Fruit fly (Drosophila melanogaster) whole organism, adult: Measurements from ENCODE around the gene CG13318.
A peak's percentile ranks its signal among the peaks of the same experiment; 100 is the strongest.

ENCODE experiments used
- CG11617 ChIP-seq: fragments of 200-800 bp; sonication (Bioruptor generic); optimal IDR thresholded peaks from 2 replicates; lab custom pipeline; 2017; ENCODE audit warnings: mild to moderate bottlenecking, missing biosample characterization, missing genetic modification reagents, missing genetic modification characterization
- CG12768 ChIP-seq: fragments of 200-800 bp; sonication (Bioruptor generic); optimal IDR thresholded peaks from 2 replicates; lab custom pipeline; 2017; ENCODE audit warnings: missing biosample characterization, missing genetic modification characterization, mild to moderate bottlenecking, moderate library complexity, missing genetic modification reagents
- CG14711 ChIP-seq: fragments of 200-800 bp; sonication (Bioruptor generic); optimal IDR thresholded peaks from 2 replicates; lab custom pipeline; 2018; ENCODE audit warnings: missing biosample characterization, mild to moderate bottlenecking, missing genetic modification characterization, moderate library complexity
- CG1620 ChIP-seq: fragments of 200-800 bp; sonication (Bioruptor generic); optimal IDR thresholded peaks from 2 replicates; lab custom pipeline; 2016; ENCODE audit warnings: missing biosample characterization, missing genetic modification characterization
- CG33017 ChIP-seq: fragments of 200-800 bp; sonication (Bioruptor generic); optimal IDR thresholded peaks from 2 replicates; lab custom pipeline; 2018; ENCODE audit warnings: missing biosample characterization, mild to moderate bottlenecking, missing genetic modification characterization, moderate library complexity
- CG5204 ChIP-seq: fragments of 200-800 bp; sonication (Bioruptor generic); optimal IDR thresholded peaks from 2 replicates; lab custom pipeline; 2016; ENCODE audit warnings: missing biosample characterization, missing genetic modification characterization
- CG7045 ChIP-seq: fragments of 200-800 bp; sonication (Bioruptor generic); optimal IDR thresholded peaks from 2 replicates; lab custom pipeline; 2017; ENCODE audit warnings: missing biosample characterization, mild to moderate bottlenecking, missing genetic modification characterization
- CG7101 ChIP-seq: fragments of 200-800 bp; sonication (Bioruptor generic); optimal IDR thresholded peaks from 2 replicates; lab custom pipeline; 2018; ENCODE audit warnings: missing biosample characterization, mild to moderate bottlenecking, missing genetic modification characterization, moderate library complexity
- Clk ChIP-seq: fragments of 200-800 bp; sonication (Bioruptor generic); optimal IDR thresholded peaks from 2 replicates; lab custom pipeline; 2017; ENCODE audit warnings: missing biosample characterization, missing genetic modification characterization
- Crg-1 ChIP-seq: fragments of 200-800 bp; sonication (Bioruptor generic); optimal IDR thresholded peaks from 2 replicates; lab custom pipeline; 2016; ENCODE audit warnings: missing biosample characterization, missing genetic modification characterization
- Hr96 ChIP-seq: fragments of 200-800 bp; sonication (Bioruptor generic); optimal IDR thresholded peaks from 2 replicates; lab custom pipeline; 2016; ENCODE audit warnings: missing biosample characterization, missing genetic modification characterization
- Mnt ChIP-seq: fragments of 200-800 bp; sonication (Bioruptor generic); optimal IDR thresholded peaks from 2 replicates; lab custom pipeline; 2016; ENCODE audit warnings: missing biosample characterization, mild to moderate bottlenecking, missing genetic modification characterization
- bab1 ChIP-seq: fragments of 200-800 bp; sonication (Bioruptor generic); optimal IDR thresholded peaks from 3 replicates; lab custom pipeline; 2019; ENCODE audit warnings: missing biosample characterization, mild to moderate bottlenecking, missing genetic modification characterization, moderate library complexity
- cic ChIP-seq: fragments of 200-800 bp; sonication (Bioruptor generic); optimal IDR thresholded peaks from 2 replicates; lab custom pipeline; 2017; ENCODE audit warnings: missing biosample characterization, mild to moderate bottlenecking, missing genetic modification characterization, moderate library complexity
- cnc ChIP-seq, 2 experiments: fragments of >200 bp; optimal IDR thresholded peaks; 2 replicates each; lab custom pipeline; 2017
- kay ChIP-seq: fragments of 200-800 bp; sonication (Bioruptor generic); peaks from one replicate; lab custom pipeline; 2016; ENCODE audit warnings: missing biosample characterization, missing genetic modification characterization, borderline replicate concordance
- ovo ChIP-seq: fragments of 200-800 bp; sonication (Bioruptor generic); optimal IDR thresholded peaks from 2 replicates; lab custom pipeline; 2016; ENCODE audit warnings: missing biosample characterization, missing genetic modification characterization
- pad ChIP-seq: fragments of 200-800 bp; sonication (Bioruptor generic); optimal IDR thresholded peaks from 3 replicates; lab custom pipeline; 2017; ENCODE audit warnings: missing biosample characterization, missing genetic modification characterization, mild to moderate bottlenecking, moderate library complexity, missing genetic modification reagents
- tj ChIP-seq: fragments of 200-800 bp; sonication (Bioruptor generic); optimal IDR thresholded peaks from 3 replicates; lab custom pipeline; 2017; ENCODE audit warnings: missing biosample characterization, mild to moderate bottlenecking, missing genetic modification characterization, moderate library complexity
- toe ChIP-seq: fragments of 200-800 bp; sonication (Bioruptor generic); optimal IDR thresholded peaks from 2 replicates; lab custom pipeline; 2016; ENCODE audit warnings: missing biosample characterization, missing genetic modification characterization

The CG13318 gene

DNA sequence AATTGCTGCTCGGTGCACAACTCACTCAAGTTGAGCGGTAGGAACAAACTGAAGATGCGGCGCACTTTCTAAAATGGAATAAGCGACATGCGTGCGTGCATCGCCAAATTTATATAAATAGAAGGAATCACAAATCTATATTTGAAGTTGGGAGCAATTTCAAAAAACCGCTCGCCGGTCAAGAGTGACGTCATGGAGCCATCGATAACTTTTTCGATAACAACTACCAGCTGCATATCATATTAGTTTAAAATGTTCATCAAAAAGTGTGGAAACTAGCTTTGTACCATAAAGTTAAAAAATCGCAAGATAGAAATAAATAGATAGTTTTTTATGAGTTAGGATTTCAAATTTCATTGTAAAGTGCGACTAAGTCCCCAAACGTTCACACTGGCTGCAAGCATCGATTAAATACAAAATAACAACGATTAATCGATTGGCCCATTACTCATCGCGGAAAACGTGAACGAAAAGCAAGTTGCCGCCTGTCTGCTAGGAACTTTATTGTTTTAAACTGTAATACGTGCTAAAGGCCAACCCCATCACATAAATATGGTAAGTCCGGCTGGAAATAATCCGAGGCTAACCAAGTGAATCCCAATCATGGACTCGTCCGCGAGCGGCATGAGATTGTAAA is 28.8 kb upstream of the CG13318 start, which contains the start of the genes Pif1A, Pif1B and CCT7:
Gene Pif1A (minus strand): TSS at position 51 of the 637 bp plus-strand sequence.
Gene Pif1B (minus strand): TSS at position 51 of the 637 bp plus-strand sequence.
Gene CCT7 (plus strand): TSS at position 439 of the 637 bp plus-strand sequence.
- TF ChIP-seq CG12768 (GFP tag; lab: Kevin White, UChicago), result no peak
- peak; percentile 18 for TF ChIP-seq CG11617 (GFP tag; lab: Kevin White, UChicago)
- peak; percentile 18 for TF ChIP-seq Crg-1
- peak; percentile 48 for TF ChIP-seq bab1
- TF ChIP-seq cic (GFP tag; lab: Kevin White, UChicago), result no peak
- no peak for TF ChIP-seq CG33017 (tag; lab: Kevin White, UChicago)
- TF ChIP-seq CG14711, result no peak
- TF ChIP-seq tj (GFP tag; lab: Kevin White, UChicago), result peak; percentile 5
- no peak for TF ChIP-seq CG7045 (GFP tag; lab: Kevin White, UChicago)
- no peak for TF ChIP-seq CG7101 (tag; lab: Kevin White, UChicago)
- no peak for TF ChIP-seq CG5204 (GFP tag; lab: Kevin White, UChicago)
- TF ChIP-seq Mnt (GFP tag; lab: Kevin White, UChicago), result peak; percentile 81
- TF ChIP-seq CG1620 (GFP tag; lab: Kevin White, UChicago), result no peak
- TF ChIP-seq toe (GFP tag; lab: Kevin White, UChicago), result no peak
- no peak for TF ChIP-seq Clk (GFP tag; lab: Kevin White, UChicago)
- TF ChIP-seq ovo (GFP tag; lab: Kevin White, UChicago), result no peak
- TF ChIP-seq kay (GFP tag; lab: Kevin White, UChicago), result peak; percentile 99
- TF ChIP-seq pad (GFP tag; lab: Kevin White, UChicago), result peak; percentile 11
- TF ChIP-seq cnc (optimal IDR thresholded peaks at IDR 0.05; lab: Kevin White, UChicago), result no peak
- no peak for TF ChIP-seq Hr96 (GFP tag; lab: Kevin White, UChicago)

DNA sequence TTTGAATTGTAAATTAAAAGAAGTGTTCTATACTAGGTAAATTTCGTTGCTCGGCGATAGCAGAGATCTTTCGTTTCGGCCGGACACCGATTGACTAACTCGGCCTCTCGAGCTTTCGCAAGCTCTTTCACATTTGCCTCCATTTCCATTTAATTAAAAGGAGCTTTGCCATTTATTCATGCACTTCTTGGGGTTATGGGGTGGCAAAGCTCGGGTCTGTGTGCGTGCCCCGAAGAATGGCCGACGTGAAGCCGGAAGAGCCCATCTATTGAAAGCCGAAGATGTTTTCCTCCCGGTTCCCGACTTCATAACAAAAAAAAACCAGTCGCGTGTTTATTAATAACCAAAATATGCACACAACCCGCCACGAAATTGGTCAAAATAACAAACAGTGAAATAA is 27.4 kb upstream of the CG13318 start:
- TF ChIP-seq pad (GFP tag; lab: Kevin White, UChicago) (no peak), CG33017 (tag; lab: Kevin White, UChicago) (peak; percentile 2), Hr96 (GFP tag; lab: Kevin White, UChicago) (no peak), cic (GFP tag; lab: Kevin White, UChicago) (peak; percentile 50), Crg-1 (no peak), kay (GFP tag; lab: Kevin White, UChicago) (no peak), CG11617 (GFP tag; lab: Kevin White, UChicago) (no peak)

DNA sequence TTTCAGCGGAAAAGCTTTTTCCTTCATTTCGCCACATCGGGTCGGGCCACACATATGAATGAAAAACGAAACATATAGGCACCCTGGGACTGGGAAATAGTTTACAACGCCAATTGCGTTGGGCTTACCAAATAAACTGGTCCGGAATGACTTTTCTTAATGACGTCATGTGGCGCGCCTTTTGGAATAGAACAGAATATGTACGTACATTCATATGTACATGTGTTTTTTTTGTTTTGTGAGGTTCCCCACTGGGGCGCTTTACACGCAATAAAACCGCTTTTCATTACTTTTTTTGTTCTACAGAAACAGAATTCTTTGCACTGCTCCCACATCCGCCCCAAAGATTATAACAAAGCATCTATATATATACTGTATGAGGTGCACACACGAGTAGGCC is 25.8 kb upstream of the CG13318 start:
- TF ChIP-seq CG7101 (tag; lab: Kevin White, UChicago) (no peak), Clk (GFP tag; lab: Kevin White, UChicago) (no peak), CG33017 (tag; lab: Kevin White, UChicago) (no peak), ovo (GFP tag; lab: Kevin White, UChicago) (no peak), CG11617 (GFP tag; lab: Kevin White, UChicago) (no peak), Crg-1 (no peak), kay (GFP tag; lab: Kevin White, UChicago) (no peak), CG7045 (GFP tag; lab: Kevin White, UChicago) (no peak), cic (GFP tag; lab: Kevin White, UChicago) (no peak), CG1620 (GFP tag; lab: Kevin White, UChicago) (no peak), cnc (optimal IDR thresholded peaks at IDR 0.05; lab: Kevin White, UChicago) (no peak), CG5204 (GFP tag; lab: Kevin White, UChicago) (no peak), toe (GFP tag; lab: Kevin White, UChicago) (no peak), CG14711 (no peak), CG12768 (GFP tag; lab: Kevin White, UChicago) (no peak), Mnt (GFP tag; lab: Kevin White, UChicago) (no peak), tj (GFP tag; lab: Kevin White, UChicago) (no peak), bab1 (no peak), Hr96 (GFP tag; lab: Kevin White, UChicago) (no peak)

DNA sequence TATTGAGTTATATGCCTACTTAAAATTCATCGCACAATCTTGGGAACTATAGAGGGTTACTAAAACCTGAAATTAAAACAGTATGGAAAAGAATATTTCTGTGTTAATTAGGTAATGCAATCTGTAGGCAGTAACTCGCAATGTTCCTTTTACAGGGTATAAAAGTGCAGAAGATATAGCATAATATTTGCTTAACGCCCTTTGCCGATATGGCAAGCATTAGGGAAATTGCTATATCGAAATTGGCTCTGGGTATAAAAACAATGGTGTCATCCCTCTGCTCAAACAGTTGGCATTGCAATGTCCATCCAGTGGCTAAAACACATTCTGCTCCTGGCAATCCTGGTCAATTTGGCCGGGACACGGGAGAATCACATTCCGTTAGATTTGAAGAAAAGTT is 21.9 kb upstream of the CG13318 start, which contains the start of gene Ir85a:
Gene Ir85a (plus strand): TSS at position 301 of the 400 bp plus-strand sequence.
- TF ChIP-seq CG1620 (GFP tag; lab: Kevin White, UChicago), result no peak

DNA sequence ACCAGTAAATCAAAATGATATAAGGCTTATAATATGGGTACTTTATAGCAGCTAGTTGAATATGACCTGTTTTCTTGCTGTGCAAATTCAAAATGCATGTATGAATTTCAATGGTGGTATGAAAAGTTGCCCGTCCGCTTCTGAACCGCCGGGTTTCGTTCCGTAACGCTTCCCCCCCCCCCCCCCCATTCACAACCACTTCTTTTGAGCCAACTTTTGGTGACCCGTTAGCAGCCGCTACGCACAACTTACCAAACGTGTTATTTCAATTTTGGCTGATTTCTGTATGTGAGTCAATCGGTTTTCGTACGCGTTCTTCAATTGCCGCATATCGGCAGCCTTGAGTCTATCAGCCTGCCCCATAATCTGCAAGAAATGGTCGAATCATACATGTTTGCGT is 21.2 kb upstream of the CG13318 start:
- TF ChIP-seq tj (GFP tag; lab: Kevin White, UChicago), result no peak
- TF ChIP-seq toe (GFP tag; lab: Kevin White, UChicago), result no peak
- TF ChIP-seq cic (GFP tag; lab: Kevin White, UChicago), result no peak
- TF ChIP-seq Mnt (GFP tag; lab: Kevin White, UChicago), result no peak
- no peak for TF ChIP-seq Crg-1
- no peak for TF ChIP-seq CG11617 (GFP tag; lab: Kevin White, UChicago)
- no peak for TF ChIP-seq kay (GFP tag; lab: Kevin White, UChicago)
- TF ChIP-seq ovo (GFP tag; lab: Kevin White, UChicago), result no peak
- no peak for TF ChIP-seq CG7045 (GFP tag; lab: Kevin White, UChicago)
- no peak for TF ChIP-seq CG5204 (GFP tag; lab: Kevin White, UChicago)
- TF ChIP-seq pad (GFP tag; lab: Kevin White, UChicago), result no peak
- no peak for TF ChIP-seq CG7101 (tag; lab: Kevin White, UChicago)
- no peak for TF ChIP-seq Clk (GFP tag; lab: Kevin White, UChicago)
